Fruit fly (Drosophila melanogaster) whole organism, embryonic: ENCODE results near the gene Sry-alpha.

Experiments
- Ada2b ChIP-seq: fragments of 200-800 bp; sonication (Bioruptor generic); IDR thresholded peaks from 2 replicates; pipeline ENCODE4 v1.3.6; 2022; ENCODE audit warnings: missing biosample characterization, missing genetic modification characterization
- Atf3 ChIP-seq: fragments of 200-800 bp; sonication (Bioruptor generic); optimal IDR thresholded peaks from 3 replicates; lab custom pipeline; 2016; ENCODE audit warnings: missing biosample characterization, missing genetic modification characterization
- Bgb ChIP-seq: fragments of 200-800 bp; sonication (Bioruptor generic); IDR thresholded peaks from 2 replicates; pipeline ENCODE4 v1.3.6; 2022; ENCODE audit warnings: missing biosample characterization, missing genetic modification characterization; ENCODE audit not compliant: partially characterized antibody
- CG13424 ChIP-seq: fragments of 200-800 bp; sonication (Bioruptor generic); optimal IDR thresholded peaks from 2 replicates; lab custom pipeline; 2019; ENCODE audit warnings: missing biosample characterization, mild to moderate bottlenecking, missing genetic modification characterization, moderate library complexity
- CG15073 ChIP-seq: fragments of 200-800 bp; sonication (Bioruptor generic); optimal IDR thresholded peaks from 2 replicates; lab custom pipeline; 2016; ENCODE audit warnings: missing biosample characterization, missing genetic modification characterization
- CG1603 ChIP-seq: fragments of 200-800 bp; sonication (Bioruptor generic); optimal IDR thresholded peaks from 2 replicates; lab custom pipeline; 2019; ENCODE audit warnings: missing biosample characterization, mild to moderate bottlenecking, missing genetic modification characterization, moderate library complexity
- CG17361 ChIP-seq: fragments of 200-800 bp; sonication (Bioruptor generic); IDR thresholded peaks from 3 replicates; pipeline ENCODE4 v1.3.6; 2022; ENCODE audit warnings: missing biosample characterization, missing genetic modification characterization
- CG18262 ChIP-seq: fragments of 200-800 bp; optimal IDR thresholded peaks from 3 replicates; lab custom pipeline; 2019; ENCODE audit warnings: missing biosample characterization, mild to moderate bottlenecking, missing genetic modification characterization, moderate library complexity
- CG18599 ChIP-seq: fragments of 200-800 bp; sonication (Bioruptor generic); optimal IDR thresholded peaks from 3 replicates; lab custom pipeline; 2017; ENCODE audit warnings: missing biosample characterization, missing genetic modification characterization, mild to moderate bottlenecking, moderate library complexity, missing genetic modification reagents
- CG2129 ChIP-seq: fragments of 200-800 bp; sonication (Bioruptor generic); IDR thresholded peaks from 2 replicates; pipeline ENCODE4 v1.3.6; 2022; ENCODE audit warnings: missing biosample characterization, missing genetic modification characterization; ENCODE audit not compliant: partially characterized antibody
- CG30431 ChIP-seq: fragments of 200-800 bp; sonication (Bioruptor generic); optimal IDR thresholded peaks from 2 replicates; lab custom pipeline; 2017; ENCODE audit warnings: missing biosample characterization, missing genetic modification characterization
- CG31224 ChIP-seq: fragments of 200-800 bp; sonication (Bioruptor generic); IDR thresholded peaks from 2 replicates; pipeline ENCODE4 v1.3.6; 2022; ENCODE audit warnings: missing biosample characterization, missing genetic modification characterization
- CG32767 ChIP-seq: fragments of 200-800 bp; sonication (Bioruptor generic); IDR thresholded peaks from 2 replicates; pipeline ENCODE4 v1.3.6; 2022; ENCODE audit warnings: missing biosample characterization, missing genetic modification characterization
- CG4360 ChIP-seq: fragments of 200-800 bp; sonication (Bioruptor generic); IDR thresholded peaks from 2 replicates; pipeline ENCODE4 v1.3.6; 2022; ENCODE audit warnings: missing biosample characterization, missing genetic modification characterization
- CG43689 ChIP-seq: fragments of 200-800 bp; sonication (Bioruptor generic); IDR thresholded peaks from 2 replicates; pipeline ENCODE4 v1.3.6; 2022; ENCODE audit warnings: missing biosample characterization, missing genetic modification characterization
- CG7839 ChIP-seq: fragments of 200-800 bp; sonication (Bioruptor generic); optimal IDR thresholded peaks from 3 replicates; lab custom pipeline; 2018; ENCODE audit warnings: missing biosample characterization, mild to moderate bottlenecking, missing genetic modification characterization, moderate library complexity
- CG8478 ChIP-seq: fragments of >200 bp; optimal IDR thresholded peaks from 2 replicates; lab custom pipeline; 2018
- CoRest ChIP-seq: fragments of 200-800 bp; sonication (Bioruptor generic); optimal IDR thresholded peaks from 3 replicates; lab custom pipeline; 2018; ENCODE audit warnings: missing biosample characterization, mild to moderate bottlenecking, missing genetic modification characterization, moderate library complexity
- Deaf1 ChIP-seq: fragments of 200-800 bp; optimal IDR thresholded peaks from 3 replicates; lab custom pipeline; 2019; ENCODE audit warnings: missing biosample characterization, mild to moderate bottlenecking, missing genetic modification characterization, moderate library complexity
- H15 ChIP-seq: fragments of 200-800 bp; sonication (Bioruptor generic); IDR thresholded peaks from 3 replicates; pipeline ENCODE4 v1.3.6; 2022; ENCODE audit warnings: missing biosample characterization, missing genetic modification characterization
- HLH3B ChIP-seq: fragments of 200-800 bp; sonication (Bioruptor generic); IDR thresholded peaks from 2 replicates; pipeline ENCODE4 v1.3.6; 2022; ENCODE audit warnings: missing biosample characterization, missing genetic modification characterization
- Hr51 ChIP-seq, 2 experiments: fragments of 200-800 bp; sonication (Bioruptor generic); optimal IDR thresholded peaks; 2 replicates in 1 of 2; 3 replicates in 1 of 2; lab custom pipeline; 2016 to 2018; ENCODE audit warnings: missing biosample characterization in 2 of 2, missing genetic modification characterization in 2 of 2, mild to moderate bottlenecking in 1 of 2, moderate library complexity in 1 of 2
- MESR4 ChIP-seq: fragments of 200-800 bp; sonication (Bioruptor generic); optimal IDR thresholded peaks from 2 replicates; lab custom pipeline; 2018; ENCODE audit warnings: missing biosample characterization, mild to moderate bottlenecking, missing genetic modification characterization, moderate library complexity
- NC2β ChIP-seq: fragments of 200-800 bp; sonication (Bioruptor generic); optimal IDR thresholded peaks from 2 replicates; lab custom pipeline; 2016; ENCODE audit warnings: missing biosample characterization, missing genetic modification characterization
- Neu2 ChIP-seq: fragments of 200-800 bp; sonication (Bioruptor generic); optimal IDR thresholded peaks from 3 replicates; lab custom pipeline; 2016; ENCODE audit warnings: missing biosample characterization, missing genetic modification characterization, borderline replicate concordance
- Nf-YC ChIP-seq: fragments of 200-800 bp; optimal IDR thresholded peaks from 3 replicates; lab custom pipeline; 2019; ENCODE audit warnings: missing biosample characterization, mild to moderate bottlenecking, missing genetic modification characterization, moderate library complexity
- Oli ChIP-seq: fragments of 200-800 bp; sonication (Bioruptor generic); optimal IDR thresholded peaks from 2 replicates; lab custom pipeline; 2018; ENCODE audit warnings: missing biosample characterization, mild to moderate bottlenecking, missing genetic modification characterization, moderate library complexity
- Spps ChIP-seq: fragments of 200-800 bp; sonication (Bioruptor generic); optimal IDR thresholded peaks from 2 replicates; lab custom pipeline; 2018; ENCODE audit warnings: missing biosample characterization, mild to moderate bottlenecking, missing genetic modification characterization
- Vsx1 ChIP-seq: fragments of 200-800 bp; sonication (Bioruptor generic); optimal IDR thresholded peaks from 2 replicates; lab custom pipeline; 2017; ENCODE audit warnings: missing biosample characterization, mild to moderate bottlenecking, missing genetic modification characterization, missing genetic modification reagents
- Xbp1 ChIP-seq: fragments of 200-800 bp; sonication (Bioruptor generic); optimal IDR thresholded peaks from 3 replicates; lab custom pipeline; 2016; ENCODE audit warnings: missing biosample characterization, mild to moderate bottlenecking, missing genetic modification characterization
- YL-1 ChIP-seq: fragments of 200-800 bp; sonication (Bioruptor generic); optimal IDR thresholded peaks from 3 replicates; lab custom pipeline; 2017; ENCODE audit warnings: missing biosample characterization, mild to moderate bottlenecking, missing genetic modification characterization
- abd-A ChIP-seq: fragments of 200-800 bp; sonication (Bioruptor generic); optimal IDR thresholded peaks from 3 replicates; lab custom pipeline; 2019; ENCODE audit warnings: missing biosample characterization, mild to moderate bottlenecking, missing genetic modification characterization, moderate library complexity
- ac ChIP-seq: fragments of 200-800 bp; sonication (Bioruptor generic); optimal IDR thresholded peaks from 3 replicates; lab custom pipeline; 2017; ENCODE audit warnings: missing biosample characterization, mild to moderate bottlenecking, missing genetic modification characterization
- caup ChIP-seq: fragments of 200-800 bp; sonication (Bioruptor generic); optimal IDR thresholded peaks from 3 replicates; lab custom pipeline; 2017; ENCODE audit warnings: missing biosample characterization, mild to moderate bottlenecking, missing genetic modification characterization, moderate library complexity; ENCODE audit not compliant: severe bottlenecking
- ci ChIP-seq: fragments of 200-800 bp; sonication (Bioruptor generic); IDR thresholded peaks from 3 replicates; pipeline ENCODE4 v1.3.6; 2022; ENCODE audit warnings: missing biosample characterization, missing genetic modification characterization
- danr ChIP-seq: fragments of 200-800 bp; sonication (Bioruptor generic); IDR thresholded peaks from 2 replicates; pipeline ENCODE4 v1.3.6; 2022; ENCODE audit warnings: missing biosample characterization, missing genetic modification characterization
- dimm ChIP-seq: fragments of 200-800 bp; sonication (Bioruptor generic); IDR thresholded peaks from 2 replicates; pipeline ENCODE4 v1.3.6; 2022; ENCODE audit warnings: missing biosample characterization, missing genetic modification characterization
- fru ChIP-seq: fragments of >200 bp; optimal IDR thresholded peaks from 2 replicates; lab custom pipeline; 2017
- gro ChIP-seq: fragments of 200-800 bp; sonication (Bioruptor generic); optimal IDR thresholded peaks from 2 replicates; lab custom pipeline; 2016; ENCODE audit warnings: missing biosample characterization, missing genetic modification characterization
- hb ChIP-seq: fragments of 200-800 bp; sonication (Bioruptor generic); IDR thresholded peaks from 3 replicates; pipeline ENCODE4 v1.3.6; 2022; ENCODE audit warnings: missing biosample characterization, missing genetic modification characterization; ENCODE audit not compliant: partially characterized antibody
- hbn ChIP-seq: fragments of 200-800 bp; sonication (Bioruptor generic); IDR thresholded peaks from 2 replicates; pipeline ENCODE4 v1.3.6; 2022; ENCODE audit warnings: missing biosample characterization, missing genetic modification characterization; ENCODE audit not compliant: partially characterized antibody
- kni ChIP-seq: fragments of 200-800 bp; sonication (Bioruptor generic); optimal IDR thresholded peaks from 3 replicates; lab custom pipeline; 2017; ENCODE audit warnings: mild to moderate bottlenecking, missing biosample characterization, missing genetic modification reagents, missing genetic modification characterization
- nerfin-1 ChIP-seq: fragments of 200-800 bp; sonication (Bioruptor generic); optimal IDR thresholded peaks from 3 replicates; lab custom pipeline; 2019; ENCODE audit warnings: missing biosample characterization, mild to moderate bottlenecking, missing genetic modification characterization, moderate library complexity
- peb ChIP-seq: fragments of 200-800 bp; sonication (Bioruptor generic); IDR thresholded peaks from 2 replicates; pipeline ENCODE4 v1.3.6; 2022; ENCODE audit warnings: missing biosample characterization, missing genetic modification characterization
- pnt ChIP-seq: fragments of 200-800 bp; sonication (Bioruptor generic); optimal IDR thresholded peaks from 3 replicates; lab custom pipeline; 2016; ENCODE audit warnings: missing biosample characterization, missing genetic modification characterization
- ranshi ChIP-seq: fragments of 200-800 bp; sonication (Bioruptor generic); IDR thresholded peaks from 2 replicates; pipeline ENCODE4 v1.3.6; 2022; ENCODE audit warnings: missing biosample characterization, missing genetic modification characterization
- shn ChIP-seq: fragments of 200-800 bp; sonication (Bioruptor generic); optimal IDR thresholded peaks from 3 replicates; lab custom pipeline; 2016; ENCODE audit warnings: missing biosample characterization, missing genetic modification characterization
- unc-4 ChIP-seq: fragments of 200-800 bp; sonication (Bioruptor generic); IDR thresholded peaks from 2 replicates; pipeline ENCODE4 v1.3.6; 2022; ENCODE audit warnings: missing biosample characterization, missing genetic modification characterization; ENCODE audit not compliant: partially characterized antibody
- zfh2 ChIP-seq: fragments of 200-800 bp; sonication (Bioruptor generic); optimal IDR thresholded peaks from 2 replicates; lab custom pipeline; 2016; ENCODE audit warnings: missing biosample characterization, missing genetic modification characterization

Gene Sry-alpha

dm6 chr3R:30058057-30058868, 18.7 kb downstream of the Sry-alpha start, which contains the start of gene sima (continued):
- TF ChIP-seq CG32767 (GFP tag; lab: Robert Waterston, UW) (no peak), dimm (GFP tag; lab: Robert Waterston, UW) (no peak), YL-1 (GFP tag; lab: Kevin White, UChicago) (peak; percentile 46), HLH3B (GFP tag; lab: Robert Waterston, UW) (no peak), CG18262 (tag; lab: Kevin White, UChicago) (peak; percentile 23), Spps (tag; lab: Kevin White, UChicago) (no peak), ranshi (no peak), peb (GFP tag; lab: Robert Waterston, UW) (no peak), CG43689 (GFP tag; lab: Robert Waterston, UW) (no peak), H15 (GFP tag; lab: Robert Waterston, UW) (no peak), Ada2b (GFP tag; lab: Robert Waterston, UW) (peak; percentile 59), ac (GFP tag; lab: Kevin White, UChicago) (no peak), ci (GFP tag; lab: Robert Waterston, UW) (peak; percentile 32; the same call in 1 of the 3 replicates), CG4360 (GFP tag; lab: Robert Waterston, UW) (no peak; the same call in 1 of the 2 replicates), abd-A (peak; percentile 61), CG7839 (tag; lab: Kevin White, UChicago) (peak; percentile 47), danr (GFP tag; lab: Robert Waterston, UW) (no peak), CG2129 (GFP tag; lab: Robert Waterston, UW) (no peak), Neu2 (GFP tag; lab: Kevin White, UChicago) (no peak), hbn (no peak), caup (GFP tag; lab: Kevin White, UChicago) (peak; percentile 51), kni (GFP tag; lab: Kevin White, UChicago) (no peak), CG18599 (GFP tag; lab: Kevin White, UChicago) (peak; percentile 24), CG8478 (lab: Kevin White, UChicago) (no peak), gro (GFP tag; lab: Kevin White, UChicago) (no peak), CG15073 (GFP tag; lab: Kevin White, UChicago) (no peak), unc-4 (GFP tag; lab: Robert Waterston, UW) (0 out of 2 replicates have a peak, but pooled peaks have one; percentile 19), CG17361 (peak; percentile 24; the same call in 1 of the 3 replicates), nerfin-1 (tag; lab: Kevin White, UChicago) (peak; percentile 16), zfh2 (GFP tag; lab: Kevin White, UChicago) (no peak), CoRest (tag; lab: Kevin White, UChicago) (peak; percentile 46), shn (peak; percentile 6), fru (no peak), Oli (tag; lab: Kevin White, UChicago) (no peak), Vsx1 (GFP tag; lab: Kevin White, UChicago) (peak; percentile 47), Bgb (GFP tag; lab: Robert Waterston, UW) (peak; percentile 31), CG31224 (0 out of 2 replicates have a peak, but pooled peaks have one; percentile 35), Nf-YC (tag; lab: Kevin White, UChicago) (peak; percentile 50), Xbp1 (peak; percentile 57), CG1603 (peak; percentile 71), CG13424 (peak; percentile 27), NC2β (no peak), Atf3 (GFP tag; lab: Kevin White, UChicago) (no peak), Deaf1 (tag; lab: Kevin White, UChicago) (peak; percentile 30), pnt (no peak), MESR4 (GFP tag; lab: Kevin White, UChicago) (peak; percentile 65), CG30431 (no peak), Hr51 (GFP tag; optimal IDR thresholded peaks at IDR 0.05; lab: Kevin White, UChicago) (no peak), hb (no peak)
